Worm (Caenorhabditis elegans) whole organism, L4 larva: ENCODE data around the gene K05F6.10.

ENCODE experiments used
- F49E8.2 ChIP-seq: sonication (generic microtip); optimal IDR thresholded peaks from 2 replicates; lab custom pipeline; 2016; ENCODE audit warnings: missing compliant biosample characterization, mild to moderate bottlenecking, missing genetic modification characterization, borderline replicate concordance
- hif-1 ChIP-seq, 2 experiments: sonication (generic microtip); optimal IDR thresholded peaks; 2 replicates each; lab custom pipeline; 2016 to 2017; ENCODE audit warnings: missing compliant biosample characterization in 2 of 2, missing genetic modification characterization in 2 of 2, missing genetic modification reagents in 2 of 2, missing genotype in 2 of 2, mild to moderate bottlenecking in 1 of 2
- lin-15B ChIP-seq: fragments of 150-350 bp; sonication (generic microtip); optimal IDR thresholded peaks from 3 replicates; lab custom pipeline; 2014; ENCODE audit warnings: missing biosample characterization, missing genetic modification characterization
- mdt-29 ChIP-seq: fragments of 200-800 bp; sonication (Bioruptor generic); IDR thresholded peaks from 2 replicates; pipeline ENCODE4 v1.3.6; 2022; ENCODE audit warnings: missing genetic modification reagents, missing genetic modification characterization, missing compliant biosample characterization
- nhr-6 ChIP-seq: fragments of 150-350 bp; optimal IDR thresholded peaks from 2 replicates; lab custom pipeline; 2014; ENCODE audit warnings: missing biosample characterization, missing genetic modification characterization
- rbr-2 ChIP-seq: sonication (generic microtip); optimal IDR thresholded peaks from 2 replicates; lab custom pipeline; 2016; ENCODE audit warnings: missing genotype, missing genetic modification characterization, missing compliant biosample characterization

DNA sequence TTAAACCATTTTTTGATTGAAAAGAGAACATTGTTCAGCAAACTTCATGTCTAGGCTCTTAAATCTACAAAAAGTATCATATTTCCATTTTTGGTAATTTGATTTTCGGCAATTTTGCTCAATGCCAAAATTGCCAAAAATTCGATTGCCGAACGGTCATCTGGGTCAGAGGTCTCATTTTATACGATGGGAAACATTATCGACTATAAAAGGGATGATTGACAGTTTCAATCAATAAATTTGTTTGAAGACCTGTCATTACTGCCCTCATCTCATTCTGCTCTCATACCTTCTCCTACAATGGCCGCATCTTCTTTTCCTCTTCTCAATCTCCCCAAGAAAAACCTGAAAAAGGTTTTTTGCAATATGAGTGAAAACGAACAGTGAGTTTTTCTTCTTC is 14.1 kb downstream of the K05F6.10 start, which contains the start of gene K05F6.14:
- TF ChIP-seq rbr-2 (tag; lab: Kevin White, UChicago) (no peak), F49E8.2 (tag; lab: Kevin White, UChicago) (no peak), lin-15B (tag; lab: Kevin White, UChicago) (no peak), nhr-6 (tag; lab: Kevin White, UChicago) (no peak), hif-1 (tag; optimal IDR thresholded peaks at IDR 0.05; lab: Kevin White, UChicago) (no peak), mdt-29 (no peak)
